Fruit fly (Drosophila melanogaster) whole organism, wandering third instar larva: ENCODE data around the gene bmm.

ENCODE experiments used
- Abd-B ChIP-seq: fragments of >200 bp; optimal IDR thresholded peaks from 2 replicates; lab custom pipeline; 2017; ENCODE audit warnings: missing biosample characterization, missing genetic modification characterization
- CG32264 ChIP-seq: fragments of 200-800 bp; sonication (Bioruptor generic); optimal IDR thresholded peaks from 2 replicates; lab custom pipeline; 2016; ENCODE audit warnings: missing biosample characterization, missing genetic modification characterization
- CG9705 ChIP-seq: fragments of 200-800 bp; sonication (Bioruptor generic); optimal IDR thresholded peaks from 2 replicates; lab custom pipeline; 2018; ENCODE audit warnings: missing biosample characterization, mild to moderate bottlenecking, missing genetic modification characterization
- CrebA ChIP-seq: fragments of 200-800 bp; sonication (Bioruptor generic); optimal IDR thresholded peaks from 2 replicates; lab custom pipeline; 2016; ENCODE audit warnings: missing biosample characterization, mild to moderate bottlenecking, missing genetic modification characterization, borderline replicate concordance
- Dfd ChIP-seq: fragments of >200 bp; optimal IDR thresholded peaks from 2 replicates; lab custom pipeline; 2017; ENCODE audit warnings: missing biosample characterization, missing genetic modification characterization
- Dif ChIP-seq: fragments of 200-275, 200-300 bp; sonication (Bioruptor generic); optimal IDR thresholded peaks from 2 replicates; lab custom pipeline; 2018; ENCODE audit warnings: missing biosample characterization, missing genetic modification characterization; ENCODE audit not compliant: partially characterized antibody
- GATAd ChIP-seq: sonication (Bioruptor generic); optimal IDR thresholded peaks from 2 replicates; lab custom pipeline; 2016; ENCODE audit warnings: missing biosample characterization, missing genetic modification characterization
- HLH106 ChIP-seq: fragments of 200-800 bp; optimal IDR thresholded peaks from 3 replicates; lab custom pipeline; 2019; ENCODE audit warnings: missing biosample characterization, mild to moderate bottlenecking, missing genetic modification characterization, moderate library complexity
- Hnf4 ChIP-seq: fragments of 200-800 bp; sonication (Bioruptor generic); optimal IDR thresholded peaks from 2 replicates; lab custom pipeline; 2016; ENCODE audit warnings: missing biosample characterization, mild to moderate bottlenecking, missing genetic modification characterization
- Hr78 ChIP-seq: fragments of >200 bp; optimal IDR thresholded peaks from 2 replicates; lab custom pipeline; 2017; ENCODE audit warnings: missing biosample characterization, missing genetic modification characterization
- Hr83 ChIP-seq: fragments of 200-300 bp; sonication (Bioruptor generic); optimal IDR thresholded peaks from 2 replicates; lab custom pipeline; 2016; ENCODE audit warnings: missing biosample characterization, mild to moderate bottlenecking, missing genetic modification characterization, moderate library complexity; ENCODE audit not compliant: poor library complexity, severe bottlenecking
- Jra ChIP-seq: sonication (Bioruptor generic); optimal IDR thresholded peaks from 2 replicates; lab custom pipeline; 2016; ENCODE audit warnings: missing biosample characterization, missing genetic modification characterization
- Mio ChIP-seq: sonication (Bioruptor generic); optimal IDR thresholded peaks from 2 replicates; lab custom pipeline; 2016; ENCODE audit warnings: missing biosample characterization, missing genetic modification characterization
- Myc ChIP-seq: fragments of >200 bp; optimal IDR thresholded peaks from 2 replicates; lab custom pipeline; 2017
- N ChIP-seq: fragments of >200 bp; optimal IDR thresholded peaks from 2 replicates; lab custom pipeline; 2018; ENCODE audit warnings: missing biosample characterization, missing external identifiers, missing genetic modification characterization
- OdsH ChIP-seq: fragments of 200-800 bp; sonication (Bioruptor generic); optimal IDR thresholded peaks from 2 replicates; lab custom pipeline; 2016; ENCODE audit warnings: missing biosample characterization, mild to moderate bottlenecking, missing genetic modification characterization
- Rel ChIP-seq, 2 experiments: fragments of 200-800 bp; sonication (Bioruptor generic) in 1 of 2; optimal IDR thresholded peaks; 2 replicates in 1 of 2; 3 replicates in 1 of 2; lab custom pipeline; 2016 to 2019; ENCODE audit warnings: mild to moderate bottlenecking in 2 of 2, missing biosample characterization in 2 of 2, missing genetic modification characterization in 2 of 2, moderate library complexity in 1 of 2
- Sp1 ChIP-seq: fragments of 200-800 bp; sonication (Bioruptor generic); optimal IDR thresholded peaks from 3 replicates; lab custom pipeline; 2019; ENCODE audit warnings: missing biosample characterization, mild to moderate bottlenecking, missing genetic modification characterization, moderate library complexity
- Vsx2 ChIP-seq: fragments of 200-300, 225-300 bp; sonication (Bioruptor generic); optimal IDR thresholded peaks from 2 replicates; lab custom pipeline; 2018; ENCODE audit warnings: missing biosample characterization, missing genetic modification characterization; ENCODE audit not compliant: partially characterized antibody
- br ChIP-seq: fragments of 200-800 bp; sonication (Bioruptor generic); optimal IDR thresholded peaks from 2 replicates; lab custom pipeline; 2016; ENCODE audit warnings: missing biosample characterization, missing genetic modification characterization
- brk ChIP-seq: fragments of 200-800 bp; sonication (Bioruptor generic); optimal IDR thresholded peaks from 2 replicates; lab custom pipeline; 2016; ENCODE audit warnings: missing biosample characterization, mild to moderate bottlenecking, missing genetic modification characterization
- dl ChIP-seq, 2 experiments: fragments of 175-275, 200-275 bp in 1 of 2; fragments of 200-275 bp in 1 of 2; sonication (Bioruptor generic); optimal IDR thresholded peaks; lab custom pipeline; 2018; ENCODE audit warnings: mild to moderate bottlenecking in 2 of 2, missing biosample characterization in 2 of 2, missing genetic modification characterization in 2 of 2, moderate library complexity in 2 of 2; ENCODE audit not compliant: partially characterized antibody in 2 of 2, insufficient read depth in 1 of 2
- dmrt93B ChIP-seq: fragments of 200-800 bp; sonication (Bioruptor generic); optimal IDR thresholded peaks from 2 replicates; lab custom pipeline; 2018; ENCODE audit warnings: missing biosample characterization, mild to moderate bottlenecking, missing genetic modification characterization
- dsf ChIP-seq: sonication (Bioruptor generic); optimal IDR thresholded peaks from 2 replicates; lab custom pipeline; 2016; ENCODE audit warnings: missing biosample characterization, missing genetic modification characterization, borderline replicate concordance
- ey ChIP-seq: fragments of 200-800 bp; sonication (Bioruptor generic); optimal IDR thresholded peaks from 2 replicates; lab custom pipeline; 2016; ENCODE audit warnings: missing biosample characterization, missing genetic modification characterization
- foxo ChIP-seq, 2 experiments: fragments of 200-800 bp; sonication (Bioruptor generic); optimal IDR thresholded peaks; 2 replicates in 1 of 2; 3 replicates in 1 of 2; lab custom pipeline; 2016 to 2017; ENCODE audit warnings: missing biosample characterization in 2 of 2, missing genetic modification characterization in 2 of 2
- fru ChIP-seq: fragments of 200-800 bp; sonication (Bioruptor generic); optimal IDR thresholded peaks from 3 replicates; lab custom pipeline; 2016; ENCODE audit warnings: missing biosample characterization, mild to moderate bottlenecking, missing genetic modification characterization
- h ChIP-seq: fragments of 200-800 bp; sonication (Bioruptor generic); optimal IDR thresholded peaks from 3 replicates; lab custom pipeline; 2016; ENCODE audit warnings: missing biosample characterization, mild to moderate bottlenecking, missing genetic modification characterization
- jim ChIP-seq: fragments of 175-275, 200-325 bp; sonication (Bioruptor generic); optimal IDR thresholded peaks from 2 replicates; lab custom pipeline; 2016; ENCODE audit warnings: missing biosample characterization, mild to moderate bottlenecking, missing genetic modification characterization
- lola ChIP-seq: fragments of >200 bp; optimal IDR thresholded peaks from 2 replicates; lab custom pipeline; 2017; ENCODE audit warnings: missing biosample characterization, missing genetic modification characterization
- pan ChIP-seq: fragments of >200 bp; optimal IDR thresholded peaks from 2 replicates; lab custom pipeline; 2017
- psq ChIP-seq: fragments of 200-800 bp; sonication (Bioruptor generic); optimal IDR thresholded peaks from 3 replicates; lab custom pipeline; 2017; ENCODE audit warnings: missing biosample characterization, mild to moderate bottlenecking, missing genetic modification characterization, moderate library complexity
- rgr ChIP-seq: fragments of 200-800 bp; sonication (Bioruptor generic); optimal IDR thresholded peaks from 3 replicates; lab custom pipeline; 2016; ENCODE audit warnings: missing biosample characterization, mild to moderate bottlenecking, missing genetic modification characterization
- sage ChIP-seq: fragments of 200-800 bp; sonication (Bioruptor generic); optimal IDR thresholded peaks from 2 replicates; lab custom pipeline; 2016; ENCODE audit warnings: missing biosample characterization, mild to moderate bottlenecking, missing genetic modification characterization
- sv ChIP-seq: fragments of 200-800 bp; sonication (Bioruptor generic); optimal IDR thresholded peaks from 3 replicates; lab custom pipeline; 2016; ENCODE audit warnings: missing biosample characterization, missing genetic modification characterization
- tai ChIP-seq: sonication (Bioruptor generic); optimal IDR thresholded peaks from 2 replicates; lab custom pipeline; 2016; ENCODE audit warnings: missing biosample characterization, missing genetic modification characterization
- usp ChIP-seq: fragments of >200 bp; optimal IDR thresholded peaks from 2 replicates; lab custom pipeline; 2017; ENCODE audit warnings: missing biosample characterization, missing genetic modification characterization
- woc ChIP-seq: sonication (Bioruptor generic); optimal IDR thresholded peaks from 2 replicates; lab custom pipeline; 2016; ENCODE audit warnings: missing biosample characterization, mild to moderate bottlenecking, missing genetic modification characterization

The bmm gene

DNA sequence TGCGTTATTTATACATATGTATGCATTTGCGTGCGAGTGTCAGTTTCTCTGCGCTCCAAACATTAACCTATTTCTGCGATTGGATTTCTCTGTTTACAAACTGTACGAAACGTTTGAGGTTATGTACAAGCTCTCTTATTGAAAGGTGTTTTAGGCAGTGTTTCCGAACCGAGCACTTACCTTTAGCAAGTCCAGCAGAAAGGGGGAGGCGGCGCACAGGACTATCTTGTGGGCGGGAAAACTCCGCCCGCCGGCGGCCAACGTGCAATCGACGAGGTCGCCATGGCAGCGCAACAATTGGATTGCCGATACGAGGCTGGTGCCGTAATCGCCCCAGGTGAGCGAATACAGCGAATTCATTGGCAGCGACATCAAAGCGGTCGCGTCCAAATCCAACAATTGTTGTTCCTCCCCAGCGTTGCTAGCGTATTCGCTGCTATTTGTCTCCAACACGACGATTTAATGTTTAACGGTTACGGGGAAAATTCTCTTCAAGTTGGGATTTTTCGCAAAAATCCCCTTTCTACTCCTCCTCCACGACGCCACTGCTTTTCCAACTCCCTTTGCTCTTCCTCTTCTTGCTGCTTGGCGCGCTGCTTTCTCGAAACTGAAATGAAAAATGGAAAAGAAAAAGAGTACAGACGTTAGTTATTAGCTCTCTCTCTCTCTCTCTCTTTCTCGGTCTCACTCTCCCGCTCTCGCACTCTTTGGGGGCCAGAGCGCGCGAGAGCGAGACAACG is 29.3 kb downstream of the bmm start:
- peak; percentile 71 for TF ChIP-seq CG9705 (GFP tag; lab: Kevin White, UChicago)
- peak; percentile 17 for TF ChIP-seq pan
- peak; percentile 89 for TF ChIP-seq ey (GFP tag; lab: Kevin White, UChicago)
- no peak for TF ChIP-seq brk
- no peak for TF ChIP-seq dsf (GFP tag; lab: Kevin White, UChicago)
- no peak for TF ChIP-seq Myc (lab: Kevin White, UChicago)
- TF ChIP-seq GATAd (GFP tag; lab: Kevin White, UChicago) = no peak
- peak; percentile 93 for TF ChIP-seq h (GFP tag; lab: Kevin White, UChicago)
- TF ChIP-seq Jra (GFP tag; lab: Kevin White, UChicago) = peak; percentile 1
- TF ChIP-seq Hnf4 (GFP tag; lab: Kevin White, UChicago) = peak; percentile 89
- peak; percentile 68 for TF ChIP-seq tai (GFP tag; lab: Kevin White, UChicago)
- peak; percentile 69 for TF ChIP-seq CG32264 (GFP tag; lab: Kevin White, UChicago)
- peak; percentile 97 for TF ChIP-seq Dif (GFP tag; lab: Kevin White, UChicago)
- peak; percentile 90 for TF ChIP-seq fru (GFP tag; lab: Kevin White, UChicago)
- peak; percentile 86 for TF ChIP-seq OdsH (GFP tag; lab: Kevin White, UChicago)
- peak; percentile 77 for TF ChIP-seq dmrt93B (GFP tag; lab: Kevin White, UChicago)
- TF ChIP-seq Abd-B (GFP tag; lab: Kevin White, UChicago) = no peak
- TF ChIP-seq dl (GFP tag; optimal IDR thresholded peaks at IDR 0.05; lab: Kevin White, UChicago; ENCODE audit: insufficient read depth in 1 of 2, partially characterized antibody in 2 of 2) = peak; percentile 82 to 95
- TF ChIP-seq rgr (GFP tag; lab: Kevin White, UChicago) = peak; percentile 93
- peak; percentile 65 for TF ChIP-seq jim (GFP tag; lab: Kevin White, UChicago)
- TF ChIP-seq Hr83 (GFP tag; lab: Kevin White, UChicago) = peak; percentile 63
- no peak for TF ChIP-seq usp (GFP tag; lab: Kevin White, UChicago)
- TF ChIP-seq foxo (GFP tag; optimal IDR thresholded peaks at IDR 0.05; lab: Kevin White, UChicago) = peak in 1 of 2 experiments; percentile 94
- TF ChIP-seq psq (GFP tag; lab: Kevin White, UChicago) = peak; percentile 78
- TF ChIP-seq Dfd (GFP tag; lab: Kevin White, UChicago) = no peak
- no peak for TF ChIP-seq Hr78 (GFP tag; lab: Kevin White, UChicago)
- no peak for TF ChIP-seq CrebA (GFP tag; lab: Kevin White, UChicago)
- peak; percentile 87 for TF ChIP-seq HLH106 (tag; lab: Kevin White, UChicago)
- peak; percentile 84 for TF ChIP-seq sage (GFP tag; lab: Kevin White, UChicago)
- peak; percentile 85 for TF ChIP-seq sv (GFP tag; lab: Kevin White, UChicago)
- peak; percentile 85 for TF ChIP-seq Sp1 (GFP tag; lab: Kevin White, UChicago)
- TF ChIP-seq Vsx2 (GFP tag; lab: Kevin White, UChicago) = peak; percentile 92
- no peak for TF ChIP-seq Rel (GFP tag; optimal IDR thresholded peaks at IDR 0.05; lab: Kevin White, UChicago)
- TF ChIP-seq Rel (tag; optimal IDR thresholded peaks at IDR 0.05; lab: Kevin White, UChicago) = peak; percentile 36
- TF ChIP-seq woc (GFP tag; lab: Kevin White, UChicago) = peak; percentile 7
- TF ChIP-seq br (GFP tag; lab: Kevin White, UChicago) = peak; percentile 84
- no peak for TF ChIP-seq N (GFP tag; lab: Kevin White, UChicago)
- TF ChIP-seq Mio (GFP tag; lab: Kevin White, UChicago) = peak; percentile 56
- TF ChIP-seq lola (GFP tag; lab: Kevin White, UChicago) = no peak
